Worm (Caenorhabditis elegans) whole organism, L1 larva: ENCODE data around the gene M01H9.4.

ENCODE experiments used
- C04F5.9 ChIP-seq: sonication (generic microtip); optimal IDR thresholded peaks from 2 replicates; lab custom pipeline; 2016; ENCODE audit warnings: missing genetic modification characterization, missing compliant biosample characterization
- C16A3.4 ChIP-seq: fragments of 150-350 bp; optimal IDR thresholded peaks from 2 replicates; lab custom pipeline; 2014; ENCODE audit warnings: missing biosample characterization, missing genetic modification characterization
- C34B4.2 ChIP-seq: sonication (generic microtip); optimal IDR thresholded peaks from 2 replicates; lab custom pipeline; 2017; ENCODE audit warnings: mild to moderate bottlenecking, missing genetic modification characterization, missing compliant biosample characterization
- aha-1 ChIP-seq: fragments of 150-350 bp; optimal IDR thresholded peaks from 2 replicates; lab custom pipeline; 2014; ENCODE audit warnings: missing biosample characterization, missing genetic modification characterization
- alr-1 ChIP-seq: fragments of 200-800 bp; sonication (Bioruptor generic); optimal IDR thresholded peaks from 2 replicates; lab custom pipeline; 2018; ENCODE audit warnings: borderline replicate concordance, mild to moderate bottlenecking, missing genetic modification characterization, missing compliant biosample characterization
- aly-2 ChIP-seq: fragments of 150-350 bp; optimal IDR thresholded peaks from 2 replicates; lab custom pipeline; 2014; ENCODE audit warnings: missing biosample characterization, missing genetic modification characterization
- ama-1 ChIP-seq: fragments of 150-350 bp; optimal IDR thresholded peaks from 2 replicates; lab custom pipeline; 2014
- blmp-1 ChIP-seq: fragments of 150-350 bp; optimal IDR thresholded peaks from 2 replicates; lab custom pipeline; 2014; ENCODE audit warnings: missing biosample characterization, missing genetic modification characterization
- ceh-82 ChIP-seq, 3 experiments: fragments of 150-350 bp in 1 of 3; sonication (generic microtip) in 2 of 3; optimal IDR thresholded peaks; 2 replicates each; lab custom pipeline; 2014 to 2017; ENCODE audit warnings: missing biosample characterization in 3 of 3, missing genetic modification characterization in 3 of 3
- ceh-90 ChIP-seq: sonication (generic microtip); optimal IDR thresholded peaks from 2 replicates; lab custom pipeline; 2016; ENCODE audit warnings: missing genetic modification characterization, missing compliant biosample characterization
- ces-1 ChIP-seq: fragments of 150-350 bp; optimal IDR thresholded peaks from 2 replicates; lab custom pipeline; 2014; ENCODE audit warnings: missing biosample characterization, missing genetic modification reagents, missing genetic modification characterization
- dpl-1 ChIP-seq, 3 experiments: fragments of 150-350 bp in 2 of 3; sonication (generic microtip) in 1 of 3; optimal IDR thresholded peaks; 2 replicates each; lab custom pipeline; 2014 to 2017; ENCODE audit warnings: missing biosample characterization in 3 of 3, missing genetic modification characterization in 3 of 3, missing genetic modification reagents in 3 of 3
- efl-1 ChIP-seq, 4 experiments: fragments of 150-350 bp; optimal IDR thresholded peaks in 3 of 4; peaks in 1 of 4; 1 replicate in 1 of 4; 2 replicates in 3 of 4; lab custom pipeline; 2014; ENCODE audit warnings: missing biosample characterization in 2 of 4, missing genetic modification characterization in 2 of 4, missing genetic modification reagents in 2 of 4
- efl-3 ChIP-seq: fragments of 200-800 bp; sonication (Bioruptor generic); optimal IDR thresholded peaks from 2 replicates; lab custom pipeline; 2018; ENCODE audit warnings: mild to moderate bottlenecking, missing genetic modification characterization, missing compliant biosample characterization
- elt-2 ChIP-seq: sonication (generic microtip); optimal IDR thresholded peaks from 2 replicates; lab custom pipeline; 2016; ENCODE audit warnings: missing genetic modification characterization, mild to moderate bottlenecking, inconsistent platforms, missing compliant biosample characterization, missing genetic modification reagents
- ets-5 ChIP-seq: fragments of 200-800 bp; sonication (Bioruptor generic); IDR thresholded peaks from 2 replicates; pipeline ENCODE4 v1.3.6; 2022; ENCODE audit warnings: missing genetic modification characterization, missing compliant biosample characterization
- fkh-10 ChIP-seq: sonication (generic microtip); optimal IDR thresholded peaks from 2 replicates; lab custom pipeline; 2017; ENCODE audit warnings: missing biosample characterization, missing genetic modification reagents, missing genetic modification characterization
- fkh-4 ChIP-seq: sonication (generic microtip); optimal IDR thresholded peaks from 2 replicates; lab custom pipeline; 2016; ENCODE audit warnings: missing compliant biosample characterization, missing genetic modification characterization, borderline replicate concordance
- grh-1 ChIP-seq: fragments of 200-800 bp; sonication (Bioruptor generic); IDR thresholded peaks from 2 replicates; pipeline ENCODE4 v1.3.6; 2022; ENCODE audit warnings: missing genetic modification reagents, missing genetic modification characterization, missing compliant biosample characterization
- hlh-17 ChIP-seq: fragments of 200-800 bp; sonication (Bioruptor generic); optimal IDR thresholded peaks from 2 replicates; lab custom pipeline; 2018; ENCODE audit warnings: missing genetic modification characterization, mild to moderate bottlenecking, missing compliant biosample characterization, moderate library complexity, borderline replicate concordance
- hpl-2 ChIP-seq: fragments of 150-350 bp; optimal IDR thresholded peaks from 2 replicates; lab custom pipeline; 2014; ENCODE audit warnings: missing biosample characterization, missing genetic modification reagents, missing genetic modification characterization
- irx-1 ChIP-seq: sonication (generic microtip); optimal IDR thresholded peaks from 2 replicates; lab custom pipeline; 2016; ENCODE audit warnings: missing genetic modification characterization, missing compliant biosample characterization
- isw-1 ChIP-seq: fragments of 200-800 bp; sonication (Bioruptor generic); IDR thresholded peaks from 2 replicates; pipeline ENCODE4 v1.3.6; 2022; ENCODE audit warnings: missing genetic modification characterization, missing compliant biosample characterization
- lin-13 ChIP-seq: fragments of 150-350 bp; optimal IDR thresholded peaks from 2 replicates; lab custom pipeline; 2014; ENCODE audit warnings: missing biosample characterization, missing genetic modification reagents, missing genetic modification characterization
- lin-14 ChIP-seq: fragments of 200-800 bp; sonication (Bioruptor generic); optimal IDR thresholded peaks from 2 replicates; lab custom pipeline; 2018; ENCODE audit warnings: mild to moderate bottlenecking, missing genetic modification characterization, moderate library complexity, missing compliant biosample characterization
- lin-15B ChIP-seq: fragments of 150-350 bp; sonication (generic microtip); optimal IDR thresholded peaks from 3 replicates; lab custom pipeline; 2014; ENCODE audit warnings: missing biosample characterization, missing genetic modification characterization
- lin-35 ChIP-seq, 2 experiments: fragments of 150-350 bp; optimal IDR thresholded peaks; 2 replicates each; lab custom pipeline; 2014; ENCODE audit warnings: missing biosample characterization in 2 of 2, missing genetic modification characterization in 2 of 2, missing genetic modification reagents in 2 of 2
- lin-39 ChIP-seq: fragments of 150-350 bp; optimal IDR thresholded peaks from 2 replicates; lab custom pipeline; 2014; ENCODE audit warnings: missing biosample characterization, missing genetic modification reagents, missing genetic modification characterization
- lsy-2 ChIP-seq, 2 experiments: fragments of 150-350 bp; optimal IDR thresholded peaks; 2 replicates each; lab custom pipeline; 2014; ENCODE audit warnings: missing biosample characterization in 2 of 2, missing genetic modification characterization in 2 of 2
- mab-9 ChIP-seq: fragments of 200-800 bp; sonication (Bioruptor generic); IDR thresholded peaks from 2 replicates; pipeline ENCODE4 v1.3.6; 2022; ENCODE audit warnings: missing genetic modification reagents, missing genetic modification characterization, missing compliant biosample characterization
- mef-2 ChIP-seq: fragments of 150-350 bp; optimal IDR thresholded peaks from 2 replicates; lab custom pipeline; 2014; ENCODE audit warnings: missing biosample characterization, missing genetic modification characterization
- mep-1 ChIP-seq: fragments of 150-350 bp; optimal IDR thresholded peaks from 2 replicates; lab custom pipeline; 2014; ENCODE audit warnings: missing biosample characterization, missing genetic modification characterization
- nhr-11 ChIP-seq: fragments of 150-350 bp; optimal IDR thresholded peaks from 2 replicates; lab custom pipeline; 2014; ENCODE audit warnings: missing biosample characterization, missing genetic modification characterization
- nhr-12 ChIP-seq: sonication (generic microtip); optimal IDR thresholded peaks from 2 replicates; lab custom pipeline; 2017; ENCODE audit warnings: missing biosample characterization, missing genetic modification characterization
- nhr-19 ChIP-seq: fragments of 200-800 bp; sonication (Bioruptor generic); conservative IDR thresholded peaks from 2 replicates; pipeline ENCODE4 v1.3.6; 2022; ENCODE audit warnings: missing genetic modification characterization, missing compliant biosample characterization
- nhr-20 ChIP-seq: sonication (generic microtip); optimal IDR thresholded peaks from 2 replicates; lab custom pipeline; 2016; ENCODE audit warnings: mild to moderate bottlenecking, missing genetic modification characterization, missing compliant biosample characterization
- nhr-28 ChIP-seq: fragments of 150-350 bp; optimal IDR thresholded peaks from 2 replicates; lab custom pipeline; 2014; ENCODE audit warnings: missing biosample characterization, missing genetic modification characterization
- nhr-47 ChIP-seq: sonication (generic microtip); optimal IDR thresholded peaks from 2 replicates; lab custom pipeline; 2016; ENCODE audit warnings: mild to moderate bottlenecking, missing genetic modification characterization, moderate library complexity, missing compliant biosample characterization
- nhr-71 ChIP-seq: sonication (generic microtip); optimal IDR thresholded peaks from 2 replicates; lab custom pipeline; 2016; ENCODE audit warnings: mild to moderate bottlenecking, missing genetic modification characterization, moderate library complexity, missing compliant biosample characterization
- nhr-76 ChIP-seq: sonication (generic microtip); optimal IDR thresholded peaks from 2 replicates; lab custom pipeline; 2017; ENCODE audit warnings: missing biosample characterization, missing genetic modification characterization
- nhr-84 ChIP-seq: sonication (generic microtip); optimal IDR thresholded peaks from 2 replicates; lab custom pipeline; 2017; ENCODE audit warnings: missing biosample characterization, missing genetic modification characterization
- nhr-85 ChIP-seq: sonication (generic microtip); peaks from one replicate; lab custom pipeline; 2016; ENCODE audit warnings: missing genetic modification characterization, inconsistent platforms, missing compliant biosample characterization
- nhr-90 ChIP-seq: sonication (generic microtip); optimal IDR thresholded peaks from 2 replicates; lab custom pipeline; 2016; ENCODE audit warnings: mild to moderate bottlenecking, missing genetic modification characterization, missing compliant biosample characterization; ENCODE audit not compliant: poor library complexity
- rnt-1 ChIP-seq: sonication (generic microtip); optimal IDR thresholded peaks from 2 replicates; lab custom pipeline; 2016; ENCODE audit warnings: mild to moderate bottlenecking, missing genetic modification characterization, moderate library complexity, missing compliant biosample characterization
- snu-23 ChIP-seq: sonication (generic microtip); optimal IDR thresholded peaks from 2 replicates; lab custom pipeline; 2016; ENCODE audit warnings: missing genetic modification characterization, missing compliant biosample characterization
- sox-4 ChIP-seq: sonication (generic microtip); optimal IDR thresholded peaks from 2 replicates; lab custom pipeline; 2016; ENCODE audit warnings: missing genetic modification characterization, missing compliant biosample characterization
- tbx-2 ChIP-seq: sonication (generic microtip); optimal IDR thresholded peaks from 2 replicates; lab custom pipeline; 2016; ENCODE audit warnings: missing genetic modification characterization, missing compliant biosample characterization
- unc-130 ChIP-seq: fragments of 150-350 bp; optimal IDR thresholded peaks from 2 replicates; lab custom pipeline; 2017; ENCODE audit warnings: missing biosample characterization, missing genetic modification characterization, inconsistent platforms
- xbp-1 ChIP-seq: sonication (generic microtip); optimal IDR thresholded peaks from 2 replicates; lab custom pipeline; 2016; ENCODE audit warnings: missing genetic modification characterization, missing compliant biosample characterization
- ztf-4 ChIP-seq: fragments of 150-350 bp; optimal IDR thresholded peaks from 2 replicates; lab custom pipeline; 2014; ENCODE audit warnings: missing biosample characterization, missing genetic modification characterization

The M01H9.4 gene

ce11 chrIV:4473767-4474166, 8.9 kb downstream of the M01H9.4 start:
- TF ChIP-seq irx-1 (tag; lab: Kevin White, UChicago) (no peak), mep-1 (no peak), nhr-11 (tag; lab: Kevin White, UChicago) (no peak), sox-4 (tag; lab: Kevin White, UChicago) (no peak), fkh-10 (GFP tag; lab: Kevin White, UChicago) (no peak), efl-3 (GFP tag; lab: Kevin White, UChicago) (no peak), isw-1 (GFP tag; lab: Robert Waterston, UW) (no peak), efl-1 (optimal IDR thresholded peaks at IDR 0.05; lab: Kevin White, UChicago) (no peak), efl-1 (GFP tag; optimal IDR thresholded peaks at IDR 0.05 in 1 of 2; lab: Kevin White, UChicago) (peak in 1 of 2 experiments; percentile 55), nhr-12 (tag; lab: Kevin White, UChicago) (no peak), dpl-1 (GFP tag; optimal IDR thresholded peaks at IDR 0.05; lab: Kevin White, UChicago) (no peak), lin-14 (GFP tag; lab: Kevin White, UChicago) (peak; percentile 45), nhr-71 (peak; percentile 30), tbx-2 (no peak), C04F5.9 (no peak), nhr-19 (GFP tag; lab: Robert Waterston, UW) (peak; percentile 27; the same call in 1 of the 2 replicates), hpl-2 (GFP tag; lab: Kevin White, UChicago) (no peak), hlh-17 (GFP tag; lab: Kevin White, UChicago) (no peak), mef-2 (tag; lab: Kevin White, UChicago) (no peak), nhr-84 (tag; lab: Kevin White, UChicago) (no peak), ceh-90 (tag; lab: Kevin White, UChicago) (no peak), ets-5 (GFP tag; lab: Robert Waterston, UW) (no peak), mab-9 (GFP tag; lab: Robert Waterston, UW) (no peak), aha-1 (no peak), lin-39 (tag; lab: Kevin White, UChicago) (no peak), lin-15B (tag; lab: Kevin White, UChicago) (no peak), nhr-76 (no peak), lsy-2 (tag; optimal IDR thresholded peaks at IDR 0.05; lab: Kevin White, UChicago) (no peak), alr-1 (tag; lab: Kevin White, UChicago) (no peak), nhr-85 (peak; percentile 1), fkh-4 (tag; lab: Kevin White, UChicago) (no peak), ceh-82 (tag; optimal IDR thresholded peaks at IDR 0.05; lab: Kevin White, UChicago) (no peak)

ce11 chrIV:4472418-4473173, 10.1 kb downstream of the M01H9.4 start:
- TF ChIP-seq lsy-2 (tag; optimal IDR thresholded peaks at IDR 0.05; lab: Kevin White, UChicago) = peak in 1 of 2 experiments; percentile 62
- peak; percentile 54 for TF ChIP-seq C16A3.4 (tag; lab: Kevin White, UChicago)
- TF ChIP-seq C34B4.2 (tag; lab: Kevin White, UChicago) = no peak
- peak; percentile 6 for TF ChIP-seq C04F5.9
- TF ChIP-seq nhr-28 (tag; lab: Kevin White, UChicago) = no peak
- TF ChIP-seq nhr-85 = peak; percentile 98
- peak; percentile 81 for TF ChIP-seq blmp-1 (tag; lab: Kevin White, UChicago)
- TF ChIP-seq grh-1 (GFP tag; lab: Robert Waterston, UW) = 0 out of 2 replicates have a peak, but pooled peaks have one; percentile 29
- peak; percentile 19 for TF ChIP-seq xbp-1 (tag; lab: Kevin White, UChicago)
- TF ChIP-seq nhr-90 (tag; lab: Kevin White, UChicago) = peak; percentile 71
- no peak for TF ChIP-seq ces-1 (GFP tag; lab: Kevin White, UChicago)
- peak; percentile 44 for TF ChIP-seq elt-2 (tag; lab: Kevin White, UChicago)
- TF ChIP-seq lin-35 (GFP tag; optimal IDR thresholded peaks at IDR 0.05; lab: Kevin White, UChicago) = peak; percentile 17 to 68
- TF ChIP-seq mep-1 = peak; percentile 45
- TF ChIP-seq dpl-1 (GFP tag; optimal IDR thresholded peaks at IDR 0.05; lab: Kevin White, UChicago) = peak; percentile 7 to 36 (median 9)
- peak; percentile 28 for TF ChIP-seq rnt-1 (tag; lab: Kevin White, UChicago)
- peak; percentile 25 for TF ChIP-seq tbx-2
- peak; percentile 36 for TF ChIP-seq ama-1 (lab: Kevin White, UChicago)
- peak; percentile 3 for TF ChIP-seq unc-130 (tag; lab: Kevin White, UChicago)
- peak; percentile 44 for TF ChIP-seq nhr-47 (tag; lab: Kevin White, UChicago)
- TF ChIP-seq nhr-20 (tag; lab: Kevin White, UChicago) = peak; percentile 86
- no peak for TF ChIP-seq nhr-84 (tag; lab: Kevin White, UChicago)
- no peak for TF ChIP-seq aly-2 (tag; lab: Kevin White, UChicago)
- peak; percentile 80 for TF ChIP-seq snu-23
- no peak for TF ChIP-seq hpl-2 (GFP tag; lab: Kevin White, UChicago)
- peak; percentile 6 for TF ChIP-seq lin-13 (GFP tag; lab: Kevin White, UChicago)
- peak; percentile 91 for TF ChIP-seq lin-14 (GFP tag; lab: Kevin White, UChicago)
- TF ChIP-seq ztf-4 = peak; percentile 30
